Fruit fly (Drosophila melanogaster) whole organism, embryonic: ENCODE measurements around the gene CG4133.

Source experiments
- ATbp ChIP-seq: fragments of 200-800 bp; sonication (Bioruptor generic); optimal IDR thresholded peaks from 2 replicates; lab custom pipeline; 2017; ENCODE audit warnings: missing biosample characterization, mild to moderate bottlenecking, missing genetic modification characterization, missing genetic modification reagents
- CG11456 ChIP-seq: fragments of 200-800 bp; sonication (Bioruptor generic); IDR thresholded peaks from 3 replicates; pipeline ENCODE4 v1.3.6; 2022; ENCODE audit warnings: missing biosample characterization, missing genetic modification characterization
- CG12219 ChIP-seq: fragments of 200-800 bp; sonication (Bioruptor generic); optimal IDR thresholded peaks from 3 replicates; lab custom pipeline; 2018; ENCODE audit warnings: missing biosample characterization, mild to moderate bottlenecking, missing genetic modification characterization
- CG12744 ChIP-seq: fragments of 200-800 bp; sonication (Bioruptor generic); optimal IDR thresholded peaks from 2 replicates; lab custom pipeline; 2016; ENCODE audit warnings: missing biosample characterization, missing genetic modification characterization
- CG15479 ChIP-seq: fragments of 200-800 bp; sonication (Bioruptor generic); optimal IDR thresholded peaks from 3 replicates; lab custom pipeline; 2019; ENCODE audit warnings: missing biosample characterization, mild to moderate bottlenecking, missing genetic modification characterization, moderate library complexity
- CG17385 ChIP-seq: fragments of 200-800 bp; sonication (Bioruptor generic); optimal IDR thresholded peaks from 3 replicates; lab custom pipeline; 2018; ENCODE audit warnings: missing biosample characterization, mild to moderate bottlenecking, missing genetic modification characterization
- CG3838 ChIP-seq: fragments of 200-800 bp; sonication (Bioruptor generic); optimal IDR thresholded peaks from 3 replicates; lab custom pipeline; 2016; ENCODE audit warnings: missing biosample characterization, missing genetic modification characterization
- CG3995 ChIP-seq: fragments of 200-800 bp; sonication (Bioruptor generic); optimal IDR thresholded peaks from 3 replicates; lab custom pipeline; 2016; ENCODE audit warnings: missing biosample characterization, missing genetic modification characterization
- CG4820 ChIP-seq: fragments of 200-800 bp; sonication (Bioruptor generic); optimal IDR thresholded peaks from 3 replicates; lab custom pipeline; 2016; ENCODE audit warnings: missing biosample characterization, missing genetic modification characterization
- CG6254 ChIP-seq: fragments of 200-800 bp; sonication (Bioruptor generic); optimal IDR thresholded peaks from 3 replicates; lab custom pipeline; 2017; ENCODE audit warnings: mild to moderate bottlenecking, missing biosample characterization, missing genetic modification reagents, missing genetic modification characterization
- CG7271 ChIP-seq: fragments of 200-800 bp; sonication (Bioruptor generic); optimal IDR thresholded peaks from 2 replicates; lab custom pipeline; 2018; ENCODE audit warnings: missing biosample characterization, mild to moderate bottlenecking, missing genetic modification characterization, moderate library complexity
- CG7556 ChIP-seq: fragments of 200-800 bp; sonication (Bioruptor generic); optimal IDR thresholded peaks from 2 replicates; lab custom pipeline; 2017; ENCODE audit warnings: missing biosample characterization, mild to moderate bottlenecking, missing genetic modification characterization
- CG8089 ChIP-seq: fragments of 200-800 bp; sonication (Bioruptor generic); optimal IDR thresholded peaks from 3 replicates; lab custom pipeline; 2016; ENCODE audit warnings: missing biosample characterization, missing genetic modification characterization
- CG8388 ChIP-seq: fragments of 200-800 bp; sonication (Bioruptor generic); optimal IDR thresholded peaks from 2 replicates; lab custom pipeline; 2019; ENCODE audit warnings: missing biosample characterization, mild to moderate bottlenecking, missing genetic modification characterization, moderate library complexity
- CHES-1-like ChIP-seq: fragments of 200-800 bp; sonication (Bioruptor generic); optimal IDR thresholded peaks from 2 replicates; lab custom pipeline; 2016; ENCODE audit warnings: missing biosample characterization, missing genetic modification characterization
- D19A ChIP-seq: fragments of 200-800 bp; optimal IDR thresholded peaks from 3 replicates; lab custom pipeline; 2019; ENCODE audit warnings: missing biosample characterization, mild to moderate bottlenecking, missing genetic modification characterization, moderate library complexity
- Dbx ChIP-seq: fragments of 200-800 bp; sonication (Bioruptor generic); IDR thresholded peaks from 3 replicates; pipeline ENCODE4 v1.3.6; 2022; ENCODE audit warnings: missing biosample characterization, missing genetic modification characterization
- Dip2 ChIP-seq: fragments of 200-800 bp; sonication (Bioruptor generic); IDR thresholded peaks from 2 replicates; pipeline ENCODE4 v1.3.6; 2022; ENCODE audit warnings: missing biosample characterization, missing genetic modification characterization
- E2f1 ChIP-seq: fragments of 200-800 bp; sonication (Bioruptor generic); IDR thresholded peaks from 2 replicates; pipeline ENCODE4 v1.3.6; 2022; ENCODE audit warnings: missing biosample characterization, missing genetic modification characterization
- Nf-YA ChIP-seq: fragments of 200-800 bp; sonication (Bioruptor generic); IDR thresholded peaks from 2 replicates; pipeline ENCODE4 v1.3.6; 2022; ENCODE audit warnings: missing biosample characterization, missing genetic modification characterization
- Pdp1 ChIP-seq, 2 experiments: fragments of 200-800 bp; sonication (Bioruptor generic); optimal IDR thresholded peaks; 3 replicates each; lab custom pipeline; 2016; ENCODE audit warnings: missing biosample characterization in 2 of 2, missing genetic modification characterization in 2 of 2, mild to moderate bottlenecking in 1 of 2, moderate library complexity in 1 of 2
- Ptx1 ChIP-seq: fragments of 200-800 bp; sonication (Bioruptor generic); IDR thresholded peaks from 2 replicates; pipeline ENCODE4 v1.3.6; 2022; ENCODE audit warnings: missing biosample characterization, missing genetic modification characterization
- Six4 ChIP-seq: fragments of 200-800 bp; sonication (Bioruptor generic); optimal IDR thresholded peaks from 2 replicates; lab custom pipeline; 2016; ENCODE audit warnings: missing biosample characterization, missing genetic modification characterization
- Sry-β ChIP-seq: fragments of 200-800 bp; sonication (Bioruptor generic); optimal IDR thresholded peaks from 2 replicates; lab custom pipeline; 2018; ENCODE audit warnings: missing biosample characterization, mild to moderate bottlenecking, missing genetic modification characterization, moderate library complexity
- ac ChIP-seq: fragments of 200-800 bp; sonication (Bioruptor generic); optimal IDR thresholded peaks from 3 replicates; lab custom pipeline; 2017; ENCODE audit warnings: missing biosample characterization, mild to moderate bottlenecking, missing genetic modification characterization
- bowl ChIP-seq: fragments of 200-800 bp; sonication (Bioruptor generic); IDR thresholded peaks from 2 replicates; pipeline ENCODE4 v1.3.6; 2022; ENCODE audit warnings: missing biosample characterization, missing genetic modification characterization
- chinmo ChIP-seq: fragments of 200-800 bp; sonication (Bioruptor generic); IDR thresholded peaks from 4 replicates; pipeline ENCODE4 v1.3.6; 2022; ENCODE audit warnings: missing biosample characterization, missing genetic modification characterization; ENCODE audit not compliant: partially characterized antibody
- chn ChIP-seq: fragments of 200-800 bp; sonication (Bioruptor generic); optimal IDR thresholded peaks from 2 replicates; lab custom pipeline; 2016; ENCODE audit warnings: missing biosample characterization, missing genetic modification characterization
- corto ChIP-seq: fragments of 200-800 bp; sonication (Bioruptor generic); optimal IDR thresholded peaks from 2 replicates; lab custom pipeline; 2016; ENCODE audit warnings: missing biosample characterization, mild to moderate bottlenecking, missing genetic modification characterization, moderate library complexity
- crc ChIP-seq: fragments of 200-800 bp; sonication (Bioruptor generic); optimal IDR thresholded peaks from 2 replicates; lab custom pipeline; 2016; ENCODE audit warnings: missing biosample characterization, missing genetic modification characterization
- dm ChIP-seq: fragments of 200-800 bp; sonication (Bioruptor generic); optimal IDR thresholded peaks from 3 replicates; lab custom pipeline; 2016; ENCODE audit warnings: missing biosample characterization, missing genetic modification characterization
- dpn ChIP-seq, 2 experiments: fragments of 200-800 bp; sonication (Bioruptor generic); optimal IDR thresholded peaks; 3 replicates each; lab custom pipeline; 2016; ENCODE audit warnings: missing biosample characterization in 2 of 2, missing genetic modification characterization in 2 of 2
- esg ChIP-seq: fragments of 200-800 bp; sonication (Bioruptor generic); conservative IDR thresholded peaks from 2 replicates; pipeline ENCODE4 v1.3.6; 2022; ENCODE audit warnings: missing biosample characterization, missing genetic modification characterization
- eve ChIP-seq, 2 experiments: fragments of >200 bp; optimal IDR thresholded peaks; 2 replicates each; lab custom pipeline; 2017; ENCODE audit warnings: missing biosample characterization in 2 of 2, missing genetic modification characterization in 2 of 2
- fru ChIP-seq: fragments of >200 bp; optimal IDR thresholded peaks from 2 replicates; lab custom pipeline; 2017
- ftz-f1 ChIP-seq: fragments of 200-800 bp; sonication (Bioruptor generic); optimal IDR thresholded peaks from 2 replicates; lab custom pipeline; 2016; ENCODE audit warnings: missing biosample characterization, missing genetic modification characterization
- hb ChIP-seq: fragments of 200-800 bp; sonication (Bioruptor generic); IDR thresholded peaks from 3 replicates; pipeline ENCODE4 v1.3.6; 2022; ENCODE audit warnings: missing biosample characterization, missing genetic modification characterization; ENCODE audit not compliant: partially characterized antibody
- ind ChIP-seq: fragments of 200-800 bp; sonication (Bioruptor generic); optimal IDR thresholded peaks from 3 replicates; lab custom pipeline; 2016; ENCODE audit warnings: missing biosample characterization, missing genetic modification characterization
- jing ChIP-seq: fragments of 200-800 bp; sonication (Bioruptor generic); optimal IDR thresholded peaks from 2 replicates; lab custom pipeline; 2018; ENCODE audit warnings: missing biosample characterization, mild to moderate bottlenecking, missing genetic modification characterization
- jumu ChIP-seq: fragments of 200-800 bp; sonication (Bioruptor generic); optimal IDR thresholded peaks from 3 replicates; lab custom pipeline; 2016; ENCODE audit warnings: missing biosample characterization, missing genetic modification characterization
- kah ChIP-seq: fragments of 200-800 bp; sonication (Bioruptor generic); optimal IDR thresholded peaks from 2 replicates; lab custom pipeline; 2018; ENCODE audit warnings: missing biosample characterization, mild to moderate bottlenecking, missing genetic modification characterization
- lilli ChIP-seq: fragments of 200-800 bp; sonication (Bioruptor generic); optimal IDR thresholded peaks from 3 replicates; lab custom pipeline; 2016; ENCODE audit warnings: missing biosample characterization, missing genetic modification characterization
- mirr ChIP-seq: fragments of 200-800 bp; sonication (Bioruptor generic); optimal IDR thresholded peaks from 3 replicates; lab custom pipeline; 2018; ENCODE audit warnings: missing biosample characterization, mild to moderate bottlenecking, missing genetic modification characterization
- nmo ChIP-seq: fragments of 200-800 bp; sonication (Bioruptor generic); optimal IDR thresholded peaks from 2 replicates; lab custom pipeline; 2018; ENCODE audit warnings: missing biosample characterization, mild to moderate bottlenecking, missing genetic modification characterization, moderate library complexity
- pfk ChIP-seq: fragments of 200-800 bp; sonication (Bioruptor generic); optimal IDR thresholded peaks from 2 replicates; lab custom pipeline; 2018; ENCODE audit warnings: missing biosample characterization, mild to moderate bottlenecking, missing genetic modification characterization, moderate library complexity
- sens ChIP-seq: fragments of 200-800 bp; sonication (Bioruptor generic); peaks from one replicate; lab custom pipeline; 2016; ENCODE audit warnings: missing biosample characterization, missing genetic modification characterization
- trem ChIP-seq: fragments of 200-800 bp; optimal IDR thresholded peaks from 3 replicates; lab custom pipeline; 2019; ENCODE audit warnings: missing biosample characterization, mild to moderate bottlenecking, missing genetic modification characterization, moderate library complexity
- wek ChIP-seq: fragments of 200-800 bp; sonication (Bioruptor generic); optimal IDR thresholded peaks from 3 replicates; lab custom pipeline; 2018; ENCODE audit warnings: missing biosample characterization, mild to moderate bottlenecking, missing genetic modification characterization, moderate library complexity
- z ChIP-seq: fragments of 200-800 bp; sonication (Bioruptor generic); IDR thresholded peaks from 3 replicates; pipeline ENCODE4 v1.3.6; 2022; ENCODE audit warnings: missing biosample characterization, missing genetic modification characterization
- zen ChIP-seq: fragments of 200-800 bp; sonication (Bioruptor generic); optimal IDR thresholded peaks from 3 replicates; lab custom pipeline; 2018; ENCODE audit warnings: missing biosample characterization, mild to moderate bottlenecking, missing genetic modification characterization, moderate library complexity

CG4133 gene

dm6 chr2L:429680-430484 is 25.4 kb upstream of the CG4133 start (continued):
- TF ChIP-seq D19A (tag; lab: Kevin White, UChicago) (peak; percentile 93), Nf-YA (GFP tag; lab: Robert Waterston, UW) (0 out of 2 replicates have a peak, but pooled peaks have one; percentile 47), Dbx (GFP tag; lab: Robert Waterston, UW) (0 out of 3 replicates have a peak, but pooled peaks have one; percentile 23), jumu (GFP tag; lab: Kevin White, UChicago) (peak; percentile 72), ftz-f1 (GFP tag; lab: Kevin White, UChicago) (no peak), Six4 (peak; percentile 34), CG17385 (no peak), CG3995 (GFP tag; lab: Kevin White, UChicago) (no peak), CG6254 (GFP tag; lab: Kevin White, UChicago) (no peak), dpn (GFP tag; optimal IDR thresholded peaks at IDR 0.05; lab: Kevin White, UChicago) (peak; percentile 23 to 50), ind (peak; percentile 59), fru (lab: Kevin White, UChicago) (no peak), wek (GFP tag; lab: Kevin White, UChicago) (no peak), zen (tag; lab: Kevin White, UChicago) (no peak), pfk (GFP tag; lab: Kevin White, UChicago) (no peak), CG4820 (GFP tag; lab: Kevin White, UChicago) (peak; percentile 23), bowl (GFP tag; lab: Robert Waterston, UW) (no peak), CG15479 (no peak), CG3838 (GFP tag; lab: Kevin White, UChicago) (no peak), z (GFP tag; lab: Robert Waterston, UW) (no peak), kah (GFP tag; lab: Kevin White, UChicago) (no peak), CG8388 (GFP tag; lab: Kevin White, UChicago) (peak; percentile 48), Ptx1 (GFP tag; lab: Robert Waterston, UW) (0 out of 2 replicates have a peak, but pooled peaks have one; percentile 27), ac (GFP tag; lab: Kevin White, UChicago) (no peak), CG8089 (peak; percentile 61), nmo (peak; percentile 49), Sry-β (GFP tag; lab: Kevin White, UChicago) (no peak), ATbp (GFP tag; lab: Kevin White, UChicago) (peak; percentile 13), CG7271 (no peak), CG12744 (GFP tag; lab: Kevin White, UChicago) (no peak), corto (GFP tag; lab: Kevin White, UChicago) (peak; percentile 79), trem (peak; percentile 9), CG11456 (GFP tag; lab: Robert Waterston, UW) (no peak; the same call in 2 of the 3 replicates), eve (GFP tag; optimal IDR thresholded peaks at IDR 0.05; lab: Kevin White, UChicago) (no peak), lilli (GFP tag; lab: Kevin White, UChicago) (peak; percentile 70), chn (GFP tag; lab: Kevin White, UChicago) (peak; percentile 48), Pdp1 (GFP tag; optimal IDR thresholded peaks at IDR 0.05; lab: Kevin White, UChicago) (peak; percentile 61 to 64), E2f1 (peak; percentile 21; the same call in 1 of the 2 replicates), hb (GFP tag; lab: Robert Waterston, UW) (no peak), CHES-1-like (GFP tag; lab: Kevin White, UChicago) (peak; percentile 35), sens (GFP tag; lab: Kevin White, UChicago) (peak; percentile 96), esg (no peak), dm (GFP tag; lab: Kevin White, UChicago) (peak; percentile 9), crc (peak; percentile 23), jing (peak; percentile 1), CG7556 (GFP tag; lab: Kevin White, UChicago) (peak; percentile 29), mirr (no peak), CG12219 (no peak), chinmo (GFP tag; lab: Robert Waterston, UW) (no peak), Dip2 (GFP tag; lab: Robert Waterston, UW) (no peak)
